Fruit fly (Drosophila melanogaster) S2 (cell line): ENCODE results near the gene CG34393.

ENCODE experiments used
- CG8478 ChIP-seq: fragments of >200 bp; optimal IDR thresholded peaks from 2 replicates; lab custom pipeline; 2018
- CTCF ChIP-seq, 2 experiments: fragments of >200 bp; optimal IDR thresholded peaks; 2 replicates each; lab custom pipeline; 2018

dm6 chr2L:3231239-3231638 is 30.9 kb upstream of the CG34393 start:
- TF ChIP-seq CG8478 (lab: Kevin White, UChicago) (no peak), CTCF (optimal IDR thresholded peaks at IDR 0.05; lab: Kevin White, UChicago) (no peak)
